Worm (Caenorhabditis elegans) whole organism, dauer: ENCODE results near the gene nhr-205.

Experiments
- unc-62 ChIP-seq: sonication (generic microtip); optimal IDR thresholded peaks from 2 replicates; lab custom pipeline; 2017; ENCODE audit warnings: missing biosample characterization, missing genetic modification reagents, missing genetic modification characterization

The nhr-205 gene

ce11 chrV:10054872-10055271 is 26.7 kb downstream of the nhr-205 start, which contains the start of gene yif-1:
Gene yif-1, minus strand, starts transcription at chrV:10054913.
- TF ChIP-seq unc-62 (GFP tag; lab: Kevin White, UChicago): no peak

DNA sequence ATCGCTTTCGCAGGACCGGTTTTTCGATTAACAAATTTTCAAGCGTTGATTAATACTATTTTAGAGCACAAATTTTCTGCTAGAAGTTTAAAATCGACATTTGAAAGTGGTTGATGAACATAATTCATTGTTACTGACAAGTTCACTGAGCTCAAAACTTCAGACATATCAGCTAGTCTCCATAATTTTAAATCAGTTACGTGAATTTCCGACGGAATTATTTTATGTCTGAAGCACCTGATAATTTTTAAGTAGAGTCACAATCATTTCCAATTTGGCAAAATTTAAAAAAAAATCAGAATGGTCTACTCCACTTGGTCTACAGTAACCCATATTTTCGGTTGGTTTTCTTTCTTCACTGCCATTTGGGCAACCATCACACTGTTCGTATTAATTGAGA is 29.7 kb downstream of the nhr-205 start, which contains the start of gene str-118:
str-118 (plus strand) TSS at position 301 of the 400 bp plus-strand sequence.
- no peak for TF ChIP-seq unc-62 (GFP tag; lab: Kevin White, UChicago)

ce11 chrV:10047189-10047588 is 34.4 kb downstream of the nhr-205 start:
- TF ChIP-seq unc-62 (GFP tag; lab: Kevin White, UChicago): no peak

DNA sequence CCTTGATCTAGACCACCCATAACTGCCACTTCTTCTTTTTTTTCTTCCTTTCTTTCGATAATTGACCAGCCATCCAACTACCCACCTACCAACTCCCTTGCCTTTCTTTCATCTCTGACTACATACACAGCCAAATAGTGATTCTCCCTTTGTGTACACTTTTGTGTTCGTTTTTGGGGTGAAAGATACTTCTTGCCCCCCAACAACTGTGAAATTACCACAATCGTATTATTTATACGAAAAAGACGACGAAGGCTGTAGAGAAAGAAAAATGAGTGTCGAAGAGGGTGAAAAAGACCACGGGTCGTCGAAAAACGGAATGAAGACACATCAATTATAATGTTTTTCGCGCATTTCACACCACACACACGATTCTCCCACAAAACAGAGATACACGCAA is 35.1 kb downstream of the nhr-205 start:
- no peak for TF ChIP-seq unc-62 (GFP tag; lab: Kevin White, UChicago)

DNA sequence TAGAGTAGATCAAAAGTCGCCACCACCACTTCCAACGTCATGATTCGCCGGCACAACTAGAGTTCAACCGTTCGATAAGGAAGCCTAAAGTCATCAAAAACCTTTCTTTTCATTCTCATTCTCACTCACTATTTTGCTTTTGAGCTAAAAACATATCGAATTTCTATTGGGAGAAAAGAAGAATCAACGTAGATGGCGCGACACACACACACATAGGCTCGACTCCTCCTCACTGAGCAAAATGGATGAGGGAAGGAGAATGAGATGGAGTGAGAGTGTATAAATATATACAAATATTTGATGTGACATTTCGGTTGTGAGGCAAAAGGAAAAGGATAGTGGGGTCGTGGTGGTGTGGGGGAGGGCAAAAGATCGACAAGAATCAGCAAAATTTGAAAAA is 36.8 kb downstream of the nhr-205 start:
- TF ChIP-seq unc-62 (GFP tag; lab: Kevin White, UChicago): no peak

DNA sequence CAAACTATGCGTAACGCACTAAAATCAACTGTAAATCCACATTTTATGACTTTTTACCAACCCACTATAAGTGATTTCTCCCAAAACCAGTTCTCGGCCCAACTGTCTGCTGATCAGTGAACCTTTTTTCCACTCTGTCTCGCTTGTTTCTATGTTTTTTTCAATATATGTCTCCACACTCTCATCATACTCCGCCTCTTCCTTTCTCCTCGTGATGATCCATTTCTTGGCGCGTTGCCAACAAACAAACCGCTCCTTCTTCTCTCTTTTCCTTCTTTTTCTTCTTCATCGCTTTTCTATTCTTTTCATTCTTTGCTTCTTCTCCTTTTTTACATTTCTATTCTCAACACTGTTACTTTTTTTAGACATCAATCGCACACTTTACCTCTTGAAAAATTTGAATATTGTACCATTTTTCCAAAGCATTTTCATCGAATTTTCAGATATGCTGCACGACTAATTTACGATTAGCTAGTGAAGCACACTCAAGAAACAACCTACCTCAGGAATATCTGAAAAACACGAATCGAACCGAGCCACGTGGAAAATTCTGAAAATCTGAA is 38.3 kb downstream of the nhr-205 start, which contains the start of gene T06E8.8:
T06E8.8 (plus strand) TSS at position 513 of the 563 bp plus-strand sequence.
- no peak for TF ChIP-seq unc-62 (GFP tag; lab: Kevin White, UChicago)

DNA sequence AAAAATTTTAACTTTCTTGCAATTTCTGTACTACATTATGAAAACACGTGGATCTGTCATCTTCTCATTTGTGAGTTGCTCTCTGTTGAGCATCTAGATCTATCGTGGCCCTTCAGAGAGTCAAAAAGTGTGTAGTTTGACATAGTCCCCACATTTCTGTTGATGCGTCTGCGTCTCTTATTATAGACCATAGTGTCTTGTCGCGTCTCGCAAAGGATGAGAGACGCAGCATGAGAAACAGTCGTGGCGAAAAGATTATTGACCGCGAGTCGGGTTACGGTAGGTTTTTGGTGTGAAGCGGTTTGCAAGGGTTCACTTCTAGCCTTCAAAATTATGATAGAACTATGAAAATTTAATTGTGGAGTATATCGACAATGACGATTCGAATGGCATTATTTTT is 39.3 kb downstream of the nhr-205 start:
- TF ChIP-seq unc-62 (GFP tag; lab: Kevin White, UChicago): no peak

ce11 chrV:10041484-10041883 is 40.1 kb downstream of the nhr-205 start:
- TF ChIP-seq unc-62 (GFP tag; lab: Kevin White, UChicago): no peak

DNA sequence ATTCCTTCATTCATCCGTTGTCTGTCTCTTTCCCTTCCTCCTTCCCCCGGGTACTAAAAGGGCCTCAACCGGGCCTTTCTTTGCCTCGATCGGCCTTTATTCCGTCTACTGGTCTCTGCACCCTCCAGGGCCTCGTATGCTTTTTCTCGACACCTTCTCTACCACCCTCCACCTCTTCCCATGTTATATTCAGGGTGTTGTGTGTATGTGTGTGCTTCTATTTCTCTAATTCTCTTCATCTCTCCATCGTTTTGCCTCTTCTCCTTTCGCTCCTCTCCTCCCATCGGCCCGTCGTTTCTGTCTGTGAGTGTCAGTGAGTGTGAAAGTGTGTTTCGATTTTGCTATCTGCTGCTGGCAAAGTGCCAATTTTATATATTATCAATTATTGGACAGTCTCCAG is 41.7 kb downstream of the nhr-205 start:
- no peak for TF ChIP-seq unc-62 (GFP tag; lab: Kevin White, UChicago)

- TF ChIP-seq unc-62 (GFP tag; lab: Kevin White, UChicago): no peak
Measured at ce11 chrV:10037040-10037439, 44.5 kb downstream of the nhr-205 start, which contains the start of gene F57A8.1. Gene F57A8.1, plus strand, starts transcription at chrV:10037340.

- TF ChIP-seq unc-62 (GFP tag; lab: Kevin White, UChicago): no peak
Measured at ce11 chrV:10036275-10036674, 45.3 kb downstream of the nhr-205 start, which contains the start of gene T06E8.2. Gene T06E8.2, minus strand, starts transcription at chrV:10036413.

ce11 chrV:10035586-10035985 is 46.0 kb downstream of the nhr-205 start:
- TF ChIP-seq unc-62 (GFP tag; lab: Kevin White, UChicago): no peak

DNA sequence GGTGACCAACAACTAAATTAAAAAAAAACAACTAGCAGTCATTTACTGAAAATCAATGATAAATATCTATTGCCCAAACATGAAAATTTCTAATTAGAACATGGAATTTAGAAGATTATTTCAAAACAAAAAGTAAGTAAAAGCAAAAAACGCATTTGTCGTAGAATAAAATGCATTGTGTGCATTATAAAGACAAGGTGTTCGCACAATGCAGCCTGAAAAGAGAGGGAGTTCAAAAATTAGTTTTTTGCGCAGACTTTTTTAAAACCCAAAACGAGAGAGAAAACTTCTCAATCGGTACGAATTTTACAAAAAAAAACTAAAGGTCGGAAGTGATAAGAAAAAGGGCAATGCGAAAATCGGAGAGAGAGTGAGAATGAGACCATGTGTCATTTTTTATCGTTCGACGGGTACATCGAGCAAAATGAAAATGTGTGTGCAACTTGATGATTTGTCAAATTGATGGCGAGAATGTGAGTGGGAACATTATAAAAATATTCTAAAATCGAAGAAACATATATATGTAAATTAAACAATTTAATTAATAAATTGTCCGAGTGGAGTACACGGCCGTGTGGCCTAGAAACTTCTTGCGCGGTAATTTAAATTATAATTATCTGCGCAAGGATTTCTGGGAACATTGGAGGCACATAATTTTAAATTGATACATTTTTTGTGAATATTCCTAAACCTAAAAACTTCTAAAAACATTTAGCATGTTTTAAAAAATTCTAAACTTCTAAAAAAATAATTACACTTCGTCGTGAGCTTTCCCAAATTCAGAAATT is 50.0 kb downstream of the nhr-205 start:
- TF ChIP-seq unc-62 (GFP tag; lab: Kevin White, UChicago): no peak

ce11 chrV:10030992-10031383 is 50.6 kb downstream of the nhr-205 start, which contains the start of gene acl-2:
Gene acl-2, minus strand, starts transcription at chrV:10031092.
- TF ChIP-seq unc-62 (GFP tag; lab: Kevin White, UChicago): no peak
